Worm (Caenorhabditis elegans) whole organism, late embryonic: ENCODE measurements around the gene K09D9.3.

Experiments
- C08G9.2 ChIP-seq: sonication (generic microtip); optimal IDR thresholded peaks from 2 replicates; lab custom pipeline; 2016; ENCODE audit warnings: mild to moderate bottlenecking, missing genetic modification characterization, moderate library complexity, missing compliant biosample characterization
- C38D4.7 ChIP-seq: fragments of 200-800 bp; sonication (Bioruptor generic); optimal IDR thresholded peaks from 2 replicates; lab custom pipeline; 2018; ENCODE audit warnings: mild to moderate bottlenecking, missing genetic modification characterization, moderate library complexity, missing compliant biosample characterization
- F13H6.1 ChIP-seq: sonication (generic microtip); optimal IDR thresholded peaks from 2 replicates; lab custom pipeline; 2016; ENCODE audit warnings: missing genetic modification characterization, missing compliant biosample characterization
- K09A11.1 ChIP-seq: sonication (generic microtip); optimal IDR thresholded peaks from 2 replicates; lab custom pipeline; 2017; ENCODE audit warnings: antibody characterized with exemption, mild to moderate bottlenecking, missing genetic modification characterization, missing compliant biosample characterization; ENCODE audit not compliant: insufficient read depth
- T23F11.4 ChIP-seq: fragments of 200-800 bp; sonication (Bioruptor generic); optimal IDR thresholded peaks from 2 replicates; lab custom pipeline; 2018; ENCODE audit warnings: mild to moderate bottlenecking, missing genetic modification characterization, missing compliant biosample characterization
- ahr-1 ChIP-seq: sonication (generic microtip); optimal IDR thresholded peaks from 2 replicates; lab custom pipeline; 2016; ENCODE audit warnings: missing genetic modification characterization, missing compliant biosample characterization
- ceh-14 ChIP-seq: sonication (generic microtip); optimal IDR thresholded peaks from 2 replicates; lab custom pipeline; 2016; ENCODE audit warnings: missing genotype, missing genetic modification characterization, missing compliant biosample characterization
- ceh-18 ChIP-seq: sonication (generic microtip); optimal IDR thresholded peaks from 2 replicates; lab custom pipeline; 2016; ENCODE audit warnings: missing genetic modification characterization, missing compliant biosample characterization
- ceh-22 ChIP-seq: sonication (generic microtip); optimal IDR thresholded peaks from 2 replicates; lab custom pipeline; 2017; ENCODE audit warnings: missing biosample characterization, missing genetic modification characterization
- ceh-24 ChIP-seq: sonication (generic microtip); optimal IDR thresholded peaks from 2 replicates; lab custom pipeline; 2016; ENCODE audit warnings: mild to moderate bottlenecking, missing genetic modification characterization, missing compliant biosample characterization
- ceh-45 ChIP-seq: fragments of 200-800 bp; sonication (Bioruptor generic); IDR thresholded peaks from 2 replicates; pipeline ENCODE4 v1.3.6; 2022; ENCODE audit warnings: missing genetic modification reagents, missing genetic modification characterization, missing compliant biosample characterization
- ceh-48 ChIP-seq: sonication (generic microtip); optimal IDR thresholded peaks from 2 replicates; lab custom pipeline; 2016; ENCODE audit warnings: missing genetic modification characterization, inconsistent platforms, missing compliant biosample characterization
- ceh-9 ChIP-seq: sonication (generic microtip); optimal IDR thresholded peaks from 2 replicates; lab custom pipeline; 2016; ENCODE audit warnings: mild to moderate bottlenecking, missing genetic modification characterization, inconsistent platforms, missing compliant biosample characterization
- dmd-4 ChIP-seq: sonication (generic microtip); optimal IDR thresholded peaks from 2 replicates; lab custom pipeline; 2016; ENCODE audit warnings: borderline replicate concordance, missing genetic modification characterization, missing compliant biosample characterization
- elt-2 ChIP-seq: sonication (generic microtip); optimal IDR thresholded peaks from 2 replicates; lab custom pipeline; 2016; ENCODE audit warnings: missing genetic modification reagents, missing genetic modification characterization, missing compliant biosample characterization
- elt-4 ChIP-seq: sonication (generic microtip); optimal IDR thresholded peaks from 2 replicates; lab custom pipeline; 2016; ENCODE audit warnings: missing genetic modification characterization, missing compliant biosample characterization
- eyg-1 ChIP-seq: sonication (generic microtip); optimal IDR thresholded peaks from 2 replicates; lab custom pipeline; 2016; ENCODE audit warnings: missing genotype, missing genetic modification characterization, missing compliant biosample characterization
- fkh-10 ChIP-seq: fragments of 150-350 bp; optimal IDR thresholded peaks from 2 replicates; lab custom pipeline; 2014; ENCODE audit warnings: missing biosample characterization, missing genetic modification reagents, missing genetic modification characterization
- gmeb-2 ChIP-seq: sonication (generic microtip); optimal IDR thresholded peaks from 2 replicates; lab custom pipeline; 2016; ENCODE audit warnings: missing genetic modification characterization, inconsistent platforms, missing compliant biosample characterization
- hlh-15 ChIP-seq: sonication (generic microtip); optimal IDR thresholded peaks from 2 replicates; lab custom pipeline; 2016; ENCODE audit warnings: missing genetic modification characterization, missing compliant biosample characterization
- hlh-30 ChIP-seq: sonication (generic microtip); optimal IDR thresholded peaks from 2 replicates; lab custom pipeline; 2017; ENCODE audit warnings: antibody characterized with exemption, missing genetic modification characterization, missing compliant biosample characterization; ENCODE audit not compliant: insufficient read depth
- lim-6 ChIP-seq: sonication (generic microtip); optimal IDR thresholded peaks from 2 replicates; lab custom pipeline; 2016; ENCODE audit warnings: missing genetic modification characterization, missing compliant biosample characterization
- lin-11 ChIP-seq: fragments of 200-800 bp; sonication (Bioruptor generic); optimal IDR thresholded peaks from 2 replicates; lab custom pipeline; 2018; ENCODE audit warnings: mild to moderate bottlenecking, missing genetic modification characterization, missing compliant biosample characterization
- madf-2 ChIP-seq: sonication (generic microtip); optimal IDR thresholded peaks from 2 replicates; lab custom pipeline; 2017; ENCODE audit warnings: missing genetic modification characterization, missing compliant biosample characterization
- mec-3 ChIP-seq: sonication (generic microtip); optimal IDR thresholded peaks from 2 replicates; lab custom pipeline; 2016; ENCODE audit warnings: borderline replicate concordance, missing genetic modification characterization, missing compliant biosample characterization
- nhr-232 ChIP-seq: sonication (generic microtip); optimal IDR thresholded peaks from 2 replicates; lab custom pipeline; 2016; ENCODE audit warnings: missing genetic modification characterization, missing compliant biosample characterization
- odd-2 ChIP-seq: sonication (generic microtip); optimal IDR thresholded peaks from 2 replicates; lab custom pipeline; 2017; ENCODE audit warnings: antibody characterized with exemption, mild to moderate bottlenecking, missing genetic modification characterization, missing compliant biosample characterization
- pax-1 ChIP-seq: fragments of 150-350 bp; optimal IDR thresholded peaks from 2 replicates; lab custom pipeline; 2014; ENCODE audit warnings: missing biosample characterization, missing genetic modification characterization
- pha-4 ChIP-seq: fragments of 150-350 bp; optimal IDR thresholded peaks from 2 replicates; lab custom pipeline; 2018; ENCODE audit warnings: missing biosample characterization, missing genetic modification reagents, missing genetic modification characterization
- pqm-1 ChIP-seq: sonication (generic microtip); optimal IDR thresholded peaks from 2 replicates; lab custom pipeline; 2016; ENCODE audit warnings: missing genetic modification characterization, missing compliant biosample characterization
- rnt-1 ChIP-seq: sonication (generic microtip); optimal IDR thresholded peaks from 2 replicates; lab custom pipeline; 2016; ENCODE audit warnings: missing genetic modification characterization, missing compliant biosample characterization
- sox-4 ChIP-seq: sonication (generic microtip); optimal IDR thresholded peaks from 2 replicates; lab custom pipeline; 2017; ENCODE audit warnings: mild to moderate bottlenecking, missing genetic modification characterization, inconsistent platforms, missing compliant biosample characterization
- syd-9 ChIP-seq: sonication (generic microtip); optimal IDR thresholded peaks from 2 replicates; lab custom pipeline; 2016; ENCODE audit warnings: mild to moderate bottlenecking, missing genetic modification characterization, moderate library complexity, missing compliant biosample characterization
- tbx-2 ChIP-seq: sonication (generic microtip); optimal IDR thresholded peaks from 2 replicates; lab custom pipeline; 2016; ENCODE audit warnings: missing genetic modification characterization, missing compliant biosample characterization
- tbx-7 ChIP-seq: sonication (generic microtip); optimal IDR thresholded peaks from 2 replicates; lab custom pipeline; 2016; ENCODE audit warnings: missing genotype, missing genetic modification characterization, missing compliant biosample characterization
- ttx-3 ChIP-seq: sonication (generic microtip); optimal IDR thresholded peaks from 2 replicates; lab custom pipeline; 2016; ENCODE audit warnings: missing genetic modification reagents, missing genetic modification characterization, missing compliant biosample characterization
- unc-42 ChIP-seq: sonication (generic microtip); optimal IDR thresholded peaks from 2 replicates; lab custom pipeline; 2016; ENCODE audit warnings: missing genotype, missing genetic modification characterization, missing compliant biosample characterization
- unc-55 ChIP-seq: sonication (generic microtip); optimal IDR thresholded peaks from 2 replicates; lab custom pipeline; 2017; ENCODE audit warnings: missing biosample characterization, missing genetic modification reagents, missing genetic modification characterization
- zip-5 ChIP-seq: sonication (generic microtip); optimal IDR thresholded peaks from 2 replicates; lab custom pipeline; 2016; ENCODE audit warnings: missing genetic modification characterization, missing compliant biosample characterization

The K09D9.3 gene

DNA sequence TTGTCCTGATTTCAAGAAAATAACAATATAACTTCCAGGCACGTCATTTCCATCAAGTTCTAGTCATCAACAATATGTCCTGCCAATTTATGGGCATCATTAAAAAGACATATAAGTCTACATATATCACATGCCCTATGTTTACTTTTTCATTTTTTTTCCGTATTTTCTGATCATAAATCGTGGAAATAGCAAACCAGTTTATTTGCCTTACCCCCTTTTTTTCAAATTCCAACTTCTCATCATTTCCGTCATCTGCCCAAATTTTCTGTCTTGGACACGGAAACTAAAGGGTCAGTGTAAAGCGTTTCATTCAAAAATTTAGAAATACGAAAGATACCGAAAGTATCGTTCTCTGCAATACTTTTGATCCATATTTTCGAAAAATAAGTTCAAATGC, 27.0 kb upstream of the K09D9.3 start:
- TF ChIP-seq T23F11.4 (GFP tag; lab: Kevin White, UChicago) (no peak), pqm-1 (no peak), nhr-232 (tag; lab: Kevin White, UChicago) (no peak), ceh-45 (GFP tag; lab: Robert Waterston, UW) (no peak), ttx-3 (tag; lab: Kevin White, UChicago) (no peak), ceh-24 (tag; lab: Kevin White, UChicago) (no peak), eyg-1 (no peak), odd-2 (tag; lab: Kevin White, UChicago) (no peak), C38D4.7 (GFP tag; lab: Kevin White, UChicago) (no peak), ceh-14 (tag; lab: Kevin White, UChicago) (no peak), C08G9.2 (tag; lab: Kevin White, UChicago) (no peak), tbx-2 (tag; lab: Kevin White, UChicago) (no peak), lin-11 (tag; lab: Kevin White, UChicago) (no peak), elt-2 (tag; lab: Kevin White, UChicago) (no peak), ahr-1 (tag; lab: Kevin White, UChicago) (no peak), fkh-10 (no peak), mec-3 (tag; lab: Kevin White, UChicago) (no peak), syd-9 (tag; lab: Kevin White, UChicago) (no peak)
- TF ChIP-seq, all 69 proteins: peak for 0

DNA sequence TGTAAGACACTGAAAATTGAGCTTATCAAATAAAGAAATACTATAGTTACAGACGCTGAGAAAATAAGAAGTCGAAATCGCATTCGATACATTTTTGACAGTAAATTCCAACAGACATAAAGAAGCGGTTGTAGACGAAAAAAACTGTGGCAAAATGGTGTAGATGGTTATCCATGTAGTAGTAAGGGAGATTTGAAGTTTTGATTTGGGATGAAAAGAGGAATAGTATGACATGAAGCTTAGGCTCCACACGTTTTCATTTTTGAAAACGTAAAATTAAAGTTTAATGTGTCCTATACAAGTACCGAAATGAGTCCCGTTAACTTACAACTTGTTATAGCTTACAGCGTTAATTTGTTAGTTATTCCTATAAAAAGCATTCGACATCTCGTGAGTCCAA, 25.2 kb upstream of the K09D9.3 start, which contains the start of gene K09D9.9:
K09D9.9 (minus strand) TSS at position 101 of the 400 bp plus-strand sequence.
- TF ChIP-seq sox-4 (tag; lab: Kevin White, UChicago) (no peak), T23F11.4 (GFP tag; lab: Kevin White, UChicago) (no peak)

DNA sequence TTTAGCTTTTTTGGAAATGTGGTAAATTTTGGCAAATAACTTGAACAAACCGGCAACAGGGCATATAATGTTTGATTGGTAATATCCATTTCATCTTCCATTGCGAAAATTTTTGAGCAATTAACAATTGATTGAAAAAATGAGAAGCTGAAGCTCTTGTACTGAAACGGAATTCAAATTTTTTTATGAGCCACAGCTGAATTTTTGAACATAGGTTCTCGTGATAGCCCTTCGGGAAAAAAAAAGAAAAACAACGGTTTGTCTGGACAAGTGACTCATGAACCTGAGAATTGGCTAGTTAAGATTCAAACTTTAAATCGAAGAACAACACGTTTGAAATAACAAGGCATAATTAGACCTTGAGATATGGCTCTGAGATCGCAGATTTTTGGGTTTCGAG, 23.4 kb upstream of the K09D9.3 start, which contains the start of gene srx-62:
srx-62 (minus strand) TSS at position 101 of the 400 bp plus-strand sequence.
- TF ChIP-seq hlh-30 (tag; lab: Kevin White, UChicago) (no peak), ceh-48 (tag; lab: Kevin White, UChicago) (no peak), ceh-22 (no peak), hlh-15 (tag; lab: Kevin White, UChicago) (no peak), tbx-7 (tag; lab: Kevin White, UChicago) (no peak), dmd-4 (tag; lab: Kevin White, UChicago) (no peak), pax-1 (tag; lab: Kevin White, UChicago) (no peak), eyg-1 (no peak), lim-6 (no peak), madf-2 (tag; lab: Kevin White, UChicago) (no peak)
- TF ChIP-seq, all 69 proteins: peak for 0

DNA sequence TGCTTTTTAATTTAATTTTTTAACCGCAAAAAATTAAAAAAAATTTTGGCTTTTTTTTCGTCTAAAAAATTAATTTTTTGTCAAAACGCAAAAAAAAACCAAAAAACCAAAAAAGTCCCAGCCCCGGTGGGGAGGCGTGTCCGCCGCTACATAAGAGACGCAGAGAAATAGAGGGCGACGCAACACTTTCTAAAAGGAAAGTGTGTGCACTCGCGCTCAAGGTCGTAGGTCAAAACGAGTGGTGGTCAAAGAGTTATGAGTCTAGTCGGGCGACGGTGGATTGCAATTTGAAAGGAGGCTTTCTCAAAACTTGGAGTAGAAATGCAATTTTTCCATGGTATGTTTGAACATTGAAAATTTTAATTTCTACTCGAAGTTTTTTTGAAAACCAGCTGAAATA, 14.7 kb upstream of the K09D9.3 start:
- TF ChIP-seq syd-9 (tag; lab: Kevin White, UChicago) (no peak), ceh-9 (tag; lab: Kevin White, UChicago) (no peak), K09A11.1 (no peak), elt-2 (tag; lab: Kevin White, UChicago) (no peak), eyg-1 (no peak), C08G9.2 (tag; lab: Kevin White, UChicago) (no peak), unc-42 (tag; lab: Kevin White, UChicago) (no peak), ahr-1 (tag; lab: Kevin White, UChicago) (no peak), zip-5 (tag; lab: Kevin White, UChicago) (no peak), unc-55 (GFP tag; lab: Kevin White, UChicago) (no peak), elt-4 (tag; lab: Kevin White, UChicago) (no peak), pha-4 (tag; lab: Kevin White, UChicago) (no peak), gmeb-2 (tag; lab: Kevin White, UChicago) (no peak), ceh-48 (tag; lab: Kevin White, UChicago) (no peak), rnt-1 (no peak), ceh-18 (tag; lab: Kevin White, UChicago) (no peak), sox-4 (tag; lab: Kevin White, UChicago) (no peak), F13H6.1 (no peak)
